Worm (Caenorhabditis elegans): ENCODE data around the gene ZC416.2.
A peak's percentile ranks its signal among the peaks of the same experiment; 100 is the strongest.

The ZC416.2 gene

DNA sequence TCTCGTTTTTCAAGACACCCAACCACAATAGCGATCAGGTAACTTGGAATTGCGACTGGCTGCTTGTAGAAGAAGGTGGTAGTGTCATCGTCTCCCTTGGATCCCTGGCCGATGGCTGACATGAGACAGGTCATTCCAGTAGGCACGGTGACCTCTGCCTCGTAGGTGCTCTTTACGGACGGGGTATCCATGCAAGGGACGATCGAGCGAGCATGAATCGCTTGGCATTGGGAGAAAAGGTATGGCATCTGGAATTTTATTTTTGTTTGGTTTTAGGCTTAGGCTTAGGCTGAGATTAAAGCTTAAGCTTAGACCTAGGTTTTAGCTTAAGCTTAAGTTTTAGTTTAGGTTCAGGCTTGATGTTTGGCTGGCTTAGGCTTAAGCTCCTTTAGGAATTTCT lies 22.4 kb upstream of the ZC416.2 start:
- TF ChIP-seq nhr-237 (tag; optimal IDR thresholded peaks at IDR 0.05) (no peak), unc-62 (GFP tag; optimal IDR thresholded peaks at IDR 0.05) (no peak)

DNA sequence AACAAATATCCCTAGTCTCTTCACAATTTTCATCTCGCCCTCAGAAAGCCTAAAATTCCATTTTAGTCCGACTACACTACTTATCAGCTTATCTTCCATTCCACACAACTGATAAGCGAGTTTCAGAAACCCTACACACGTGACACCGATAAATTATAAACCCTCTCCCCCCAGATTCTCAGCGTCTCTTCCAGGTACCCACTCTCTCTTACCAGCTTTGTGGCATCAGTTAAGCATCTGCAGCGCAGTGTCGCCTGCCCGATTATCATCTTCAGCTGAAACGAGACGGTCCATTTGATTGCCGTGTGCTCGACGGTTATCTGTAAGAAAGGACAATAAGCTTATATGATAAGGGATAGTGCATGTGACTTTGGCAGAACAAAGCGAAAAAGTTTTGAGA lies 21.6 kb upstream of the ZC416.2 start:
- TF ChIP-seq lin-32 (GFP tag; optimal IDR thresholded peaks at IDR 0.05) (no peak), pha-4 (tag; optimal IDR thresholded peaks at IDR 0.05) (no peak), ceh-39 (tag; optimal IDR thresholded peaks at IDR 0.05) (no peak), snpc-4 (tag; optimal IDR thresholded peaks at IDR 0.05) (no peak), nhr-12 (tag; optimal IDR thresholded peaks at IDR 0.05) (no peak), sptf-1 (tag; optimal IDR thresholded peaks at IDR 0.05) (no peak)

- TF ChIP-seq nhr-76 (tag; optimal IDR thresholded peaks at IDR 0.05): no peak
- TF ChIP-seq nhr-2 (tag; optimal IDR thresholded peaks at IDR 0.05): no peak
- TF ChIP-seq ceh-43 (GFP tag; optimal IDR thresholded peaks at IDR 0.05): no peak
- no peak for TF ChIP-seq M03D4.4 (tag; optimal IDR thresholded peaks at IDR 0.05)
- TF ChIP-seq unc-39 (tag; optimal IDR thresholded peaks at IDR 0.05): no peak
- no peak for TF ChIP-seq blmp-1 (tag; optimal IDR thresholded peaks at IDR 0.05)
- no peak for TF ChIP-seq sem-2 (GFP tag; optimal IDR thresholded peaks at IDR 0.05)
- no peak for TF ChIP-seq ceh-39 (tag; optimal IDR thresholded peaks at IDR 0.05)
- TF ChIP-seq ham-2 (GFP tag; optimal IDR thresholded peaks at IDR 0.05): no peak
These were observed 20.3 kb upstream of the ZC416.2 start, which contains the start of gene ltah-1.2 for ce11 chrIV:3613022-3613605. TSS of gene ltah-1.2 (minus strand) at chrIV:3613072.

DNA sequence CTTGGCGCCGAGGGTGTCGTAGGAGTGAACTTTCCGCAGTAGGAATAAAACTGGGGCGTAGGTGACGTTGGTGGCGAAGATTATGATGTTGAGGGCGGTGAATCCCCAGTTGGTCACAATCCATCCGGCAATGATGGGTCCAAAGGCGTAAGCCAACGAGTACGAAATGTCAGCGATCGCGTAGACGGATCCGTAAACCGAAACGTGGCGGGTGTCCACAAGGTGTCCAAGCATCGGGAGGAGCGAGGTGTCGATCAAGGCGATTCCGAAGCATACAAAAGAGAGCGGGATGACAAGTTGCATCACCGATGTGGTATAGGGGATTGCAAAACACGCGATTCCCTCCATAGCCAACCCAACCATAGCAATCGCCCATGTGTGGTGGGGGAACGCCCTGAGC lies 14.7 kb upstream of the ZC416.2 start:
- no peak for TF ChIP-seq bed-3 (GFP tag; optimal IDR thresholded peaks at IDR 0.05)
- TF ChIP-seq nhr-76 (tag; optimal IDR thresholded peaks at IDR 0.05): no peak
- TF ChIP-seq nhr-2 (tag; optimal IDR thresholded peaks at IDR 0.05): no peak
- TF ChIP-seq unc-62 (GFP tag; optimal IDR thresholded peaks at IDR 0.05): no peak
- TF ChIP-seq nhr-28 (tag; optimal IDR thresholded peaks at IDR 0.05): no peak
- no peak for TF ChIP-seq mls-2 (tag; optimal IDR thresholded peaks at IDR 0.05)
- no peak for TF ChIP-seq pha-4 (tag; optimal IDR thresholded peaks at IDR 0.05)
- no peak for TF ChIP-seq elt-3 (tag; optimal IDR thresholded peaks at IDR 0.05)

- TF ChIP-seq ham-2 (GFP tag; optimal IDR thresholded peaks at IDR 0.05) (no peak), lin-32 (GFP tag; optimal IDR thresholded peaks at IDR 0.05) (no peak), lsy-2 (tag; optimal IDR thresholded peaks at IDR 0.05) (no peak), pha-4 (tag; optimal IDR thresholded peaks at IDR 0.05) (no peak), ces-1 (GFP tag; optimal IDR thresholded peaks at IDR 0.05) (peak; percentile 63)
These were observed 11.5 kb upstream of the ZC416.2 start for ce11 chrIV:3621805-3622355.

- TF ChIP-seq sem-2 (GFP tag; optimal IDR thresholded peaks at IDR 0.05): no peak
- TF ChIP-seq nhr-76 (tag; optimal IDR thresholded peaks at IDR 0.05): no peak
- TF ChIP-seq nhr-237 (tag; optimal IDR thresholded peaks at IDR 0.05): no peak
- no peak for TF ChIP-seq unc-120 (tag; optimal IDR thresholded peaks at IDR 0.05; ENCODE audit: poor library complexity, severe bottlenecking)
- no peak for TF ChIP-seq ham-2 (GFP tag; optimal IDR thresholded peaks at IDR 0.05)
- no peak for TF ChIP-seq unc-39 (tag; optimal IDR thresholded peaks at IDR 0.05)
- TF ChIP-seq ztf-11 (tag; optimal IDR thresholded peaks at IDR 0.05): no peak
- TF ChIP-seq tbx-8 (GFP tag; optimal IDR thresholded peaks at IDR 0.05): no peak
- no peak for TF ChIP-seq bed-3 (GFP tag; optimal IDR thresholded peaks at IDR 0.05)
- no peak for TF ChIP-seq sptf-1 (tag; optimal IDR thresholded peaks at IDR 0.05)
- TF ChIP-seq nhr-12 (tag; optimal IDR thresholded peaks at IDR 0.05): no peak
- TF ChIP-seq snpc-4 (tag; optimal IDR thresholded peaks at IDR 0.05): no peak
- TF ChIP-seq lin-13 (tag; optimal IDR thresholded peaks at IDR 0.05): no peak
- no peak for TF ChIP-seq lin-32 (GFP tag; optimal IDR thresholded peaks at IDR 0.05)
- TF ChIP-seq blmp-1 (tag; optimal IDR thresholded peaks at IDR 0.05): no peak
- TF ChIP-seq elt-3 (tag; optimal IDR thresholded peaks at IDR 0.05): no peak
- no peak for TF ChIP-seq ceh-43 (GFP tag; optimal IDR thresholded peaks at IDR 0.05)
- no peak for TF ChIP-seq mab-5 (tag; optimal IDR thresholded peaks at IDR 0.05)
These were observed 8.8 kb upstream of the ZC416.2 start, which contains the start of the genes cha-1 and unc-17 for ce11 chrIV:3624597-3624996. TSS of gene cha-1 (minus strand) at chrIV:3624697. TSS of gene unc-17 (minus strand) at chrIV:3624699.

DNA sequence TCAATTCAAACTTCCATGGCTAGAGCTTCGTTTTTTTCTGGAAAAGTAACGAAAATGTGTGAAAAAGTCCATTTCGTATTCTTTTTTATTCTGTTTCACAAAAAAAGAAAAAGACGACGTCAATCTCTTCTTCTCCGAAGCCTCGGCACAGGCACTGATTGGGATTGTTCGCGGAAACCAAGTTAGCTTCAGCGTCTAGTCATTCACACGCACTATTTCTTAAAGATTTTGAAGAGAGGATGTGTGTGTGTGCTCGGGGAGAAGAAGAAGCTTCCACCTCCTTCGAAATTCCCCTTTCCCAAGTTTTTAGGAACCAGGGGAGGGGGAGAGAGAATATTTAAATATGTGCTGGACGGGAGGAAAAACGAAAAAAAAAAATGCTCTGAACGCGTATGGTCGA lies 7.0 kb upstream of the ZC416.2 start:
- TF ChIP-seq ces-1 (GFP tag; optimal IDR thresholded peaks at IDR 0.05): peak; percentile 93
- TF ChIP-seq lsy-2 (tag; optimal IDR thresholded peaks at IDR 0.05): no peak
